Worm (Caenorhabditis elegans) whole organism, L4/young adult: ENCODE results near the gene C14H10.3.
A peak's percentile ranks its signal among the peaks of the same experiment; 100 is the strongest.

ENCODE experiments used
- W03F9.2 ChIP-seq: fragments of 150-350 bp; optimal IDR thresholded peaks from 2 replicates; lab custom pipeline; 2014; ENCODE audit warnings: missing biosample characterization, missing genetic modification characterization
- dao-5 ChIP-seq: sonication (generic microtip); optimal IDR thresholded peaks from 2 replicates; lab custom pipeline; 2016; ENCODE audit warnings: missing genotype, missing genetic modification characterization, moderate library complexity, missing compliant biosample characterization
- him-1 ChIP-seq: sonication (generic microtip); optimal IDR thresholded peaks from 2 replicates; lab custom pipeline; 2016; ENCODE audit warnings: missing genotype, missing genetic modification reagents, missing genetic modification characterization, missing compliant biosample characterization

The C14H10.3 gene

DNA sequence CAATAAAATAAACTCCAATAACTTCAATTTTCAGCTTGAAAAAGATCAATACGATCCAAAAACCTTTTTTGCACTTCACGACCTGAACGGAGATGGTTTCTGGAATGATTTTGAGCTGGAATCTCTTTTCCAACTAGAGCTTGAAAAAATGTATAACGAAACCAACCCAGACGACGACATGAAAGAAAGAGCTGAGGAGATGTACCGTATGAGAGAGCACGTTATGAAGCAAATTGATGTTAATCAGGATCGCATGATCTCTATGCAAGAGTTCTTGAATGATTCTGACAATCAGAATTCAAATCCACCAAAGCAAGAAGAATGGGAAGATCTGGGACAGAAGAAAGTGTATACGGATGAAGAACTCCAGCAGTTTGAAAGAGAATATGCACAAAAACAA lies 28.7 kb downstream of the C14H10.3 start:
- no peak for TF ChIP-seq dao-5 (tag; lab: Kevin White, UChicago)
- no peak for TF ChIP-seq W03F9.2 (tag; lab: Kevin White, UChicago)
- no peak for TF ChIP-seq him-1 (tag; lab: Kevin White, UChicago)

DNA sequence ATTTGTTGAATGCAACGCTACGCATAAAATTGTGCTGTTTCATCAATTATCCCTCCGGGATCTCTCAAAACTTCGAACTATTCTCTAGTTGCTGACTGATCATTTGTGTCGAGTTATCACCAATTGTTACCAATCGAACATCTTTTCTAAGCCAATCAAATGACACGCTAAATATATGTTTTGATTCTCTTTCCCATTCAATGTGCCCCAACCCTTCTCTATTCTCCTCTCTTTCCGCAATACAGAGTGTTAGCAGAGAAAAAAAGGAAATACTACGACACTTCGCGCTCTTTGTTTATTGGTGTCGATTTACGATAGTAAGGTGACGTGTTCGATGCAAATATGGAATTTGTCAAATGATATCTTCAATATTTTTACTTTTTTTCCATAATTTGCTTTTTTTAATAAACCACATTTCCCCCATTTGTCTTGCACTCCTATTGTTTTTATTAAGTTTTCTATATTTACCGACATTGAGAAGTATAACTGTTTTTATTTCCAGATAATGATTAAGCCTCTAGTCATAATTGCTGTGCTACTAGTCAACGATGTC lies 30.7 kb downstream of the C14H10.3 start, which contains the start of gene nucb-1:
Gene nucb-1 (plus strand): TSS at position 503 of the 553 bp plus-strand sequence.
- TF ChIP-seq dao-5 (tag; lab: Kevin White, UChicago) (no peak), him-1 (tag; lab: Kevin White, UChicago) (no peak), W03F9.2 (tag; lab: Kevin White, UChicago) (peak; percentile 40)

DNA sequence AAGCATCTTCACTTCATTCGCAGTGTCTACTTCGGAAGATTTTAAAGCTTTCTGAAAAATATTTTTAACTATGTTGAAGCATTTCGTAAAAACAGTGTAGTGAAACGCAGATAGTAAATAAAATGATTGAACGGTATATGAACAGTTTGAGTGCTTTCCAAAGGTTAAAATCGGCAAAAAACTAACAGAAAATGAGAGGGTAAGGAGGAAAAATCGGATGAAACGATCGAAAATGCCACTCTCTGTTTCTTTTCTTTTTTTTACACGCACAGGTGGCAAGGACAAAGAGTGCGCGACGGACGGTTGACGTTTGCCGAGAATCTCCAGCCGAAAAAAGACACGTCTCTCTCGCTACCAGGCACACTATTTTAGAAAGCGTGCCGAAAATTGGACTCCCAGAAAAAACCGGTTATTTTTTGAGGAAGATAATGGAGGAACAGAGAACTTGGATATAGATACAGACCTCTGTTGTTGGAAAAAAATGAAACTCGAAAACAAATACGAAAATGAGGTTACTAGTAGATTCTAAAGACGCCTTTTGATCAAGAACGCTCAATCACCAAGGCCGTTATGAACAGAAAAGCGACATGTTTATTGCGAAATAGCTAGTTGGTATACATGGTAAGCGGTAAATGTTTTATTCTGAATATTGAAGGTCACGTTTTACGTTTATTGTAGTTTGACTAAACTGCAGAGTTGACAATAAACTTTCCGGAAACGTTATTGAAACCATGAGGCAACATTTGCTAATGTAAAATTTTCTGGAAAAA lies 33.4 kb downstream of the C14H10.3 start, which contains the start of gene myrf-2:
Gene myrf-2 (minus strand): TSS at position 51 of the 770 bp plus-strand sequence.
- TF ChIP-seq dao-5 (tag; lab: Kevin White, UChicago): no peak
- TF ChIP-seq him-1 (tag; lab: Kevin White, UChicago): no peak

DNA sequence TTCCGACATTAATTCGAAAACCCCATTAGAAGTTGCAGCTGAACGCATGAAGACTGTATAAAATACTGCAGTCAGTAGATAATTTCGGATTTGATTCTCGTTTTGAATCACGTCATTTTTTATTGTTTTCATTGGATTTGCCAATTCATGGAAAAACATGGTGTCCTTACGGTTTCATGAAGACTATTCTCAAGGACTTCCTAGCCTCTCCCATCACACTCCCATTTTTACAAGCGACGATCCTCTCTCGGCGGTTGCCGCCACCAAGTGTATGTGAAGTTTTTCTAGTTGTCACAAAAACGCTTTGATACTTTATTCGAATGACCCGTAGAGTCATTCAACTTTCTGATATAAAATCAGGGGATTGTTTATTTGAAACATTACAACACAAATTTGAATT lies 38.1 kb downstream of the C14H10.3 start:
- TF ChIP-seq dao-5 (tag; lab: Kevin White, UChicago) (no peak), him-1 (tag; lab: Kevin White, UChicago) (no peak), W03F9.2 (tag; lab: Kevin White, UChicago) (no peak)

DNA sequence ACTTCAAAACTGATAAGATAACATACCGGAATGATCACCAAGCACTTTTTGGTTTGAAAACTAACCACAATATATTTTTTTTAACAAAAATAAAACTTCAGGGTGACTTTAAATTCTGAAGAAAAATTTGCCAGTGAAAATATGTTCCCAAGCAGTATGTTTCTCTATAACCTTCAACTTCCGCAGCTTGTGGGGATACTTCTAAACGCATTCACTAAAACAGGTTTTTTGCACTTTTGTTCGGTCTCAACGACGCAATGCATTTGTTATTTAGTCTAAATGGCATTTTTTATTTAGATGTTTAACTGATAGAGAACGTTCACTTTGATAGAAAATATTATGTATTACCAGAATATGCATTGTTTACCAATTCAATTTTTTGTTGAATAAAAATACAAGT lies 38.7 kb downstream of the C14H10.3 start:
- TF ChIP-seq W03F9.2 (tag; lab: Kevin White, UChicago): no peak
- no peak for TF ChIP-seq him-1 (tag; lab: Kevin White, UChicago)
- no peak for TF ChIP-seq dao-5 (tag; lab: Kevin White, UChicago)

DNA sequence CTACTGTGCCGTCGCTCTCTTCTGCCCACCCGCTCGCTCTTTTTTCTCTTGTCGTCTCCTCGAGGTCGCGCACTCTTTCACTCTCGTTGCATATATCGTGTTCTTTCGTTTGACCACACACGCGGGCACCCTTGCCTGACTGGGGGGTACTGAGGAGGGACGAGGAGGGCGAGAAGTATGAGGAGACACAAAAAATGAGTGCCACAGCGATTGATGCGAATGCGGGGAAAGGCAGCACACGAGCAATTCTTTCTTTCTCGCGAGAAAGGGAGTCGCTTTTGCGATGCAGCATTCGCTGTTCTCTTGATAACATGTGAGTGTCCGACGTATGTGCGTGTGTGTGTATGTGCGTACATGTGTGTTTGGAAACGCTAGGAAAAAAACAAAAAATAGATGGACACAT lies 39.4 kb downstream of the C14H10.3 start:
- TF ChIP-seq him-1 (tag; lab: Kevin White, UChicago): peak; percentile 93
- no peak for TF ChIP-seq dao-5 (tag; lab: Kevin White, UChicago)
- TF ChIP-seq W03F9.2 (tag; lab: Kevin White, UChicago): peak; percentile 51

DNA sequence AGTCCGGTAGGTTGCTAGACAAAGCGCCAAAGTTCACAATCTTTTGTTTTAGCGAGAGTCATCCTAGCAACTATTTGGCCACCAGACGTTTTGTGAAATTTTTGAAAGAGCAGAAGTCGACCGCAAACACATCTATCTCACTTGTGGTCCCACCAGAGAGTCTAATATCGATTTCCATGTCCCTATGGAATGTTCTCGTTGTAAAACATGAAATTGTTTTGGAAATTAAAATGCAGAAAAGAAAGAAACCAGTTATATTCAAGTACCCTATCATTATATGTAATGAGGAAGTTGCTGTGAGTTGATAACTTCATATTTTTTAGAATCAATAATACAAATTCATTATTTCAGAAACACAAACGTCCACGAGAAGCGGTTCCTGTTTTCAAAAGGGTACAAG lies 43.2 kb downstream of the C14H10.3 start:
- TF ChIP-seq dao-5 (tag; lab: Kevin White, UChicago) (no peak), W03F9.2 (tag; lab: Kevin White, UChicago) (no peak), him-1 (tag; lab: Kevin White, UChicago) (no peak)

DNA sequence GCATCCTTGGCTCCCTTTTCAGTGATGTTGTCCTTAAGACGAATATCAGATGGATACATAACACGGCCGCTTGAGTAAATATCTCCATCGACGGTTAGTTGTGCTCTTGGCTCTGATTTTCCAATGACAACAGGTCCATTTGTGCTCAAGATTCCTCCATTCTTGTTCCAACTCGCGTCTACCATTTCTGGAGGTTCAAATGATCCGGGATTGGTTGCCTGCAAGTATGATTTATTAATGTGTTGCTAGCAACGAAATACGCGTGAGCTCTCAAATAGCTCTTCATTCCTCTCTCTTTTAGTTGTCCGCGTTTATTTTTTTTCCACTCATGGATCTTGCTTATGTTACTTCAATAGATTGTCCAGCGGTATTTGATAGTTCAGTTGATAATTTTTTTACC lies 44.2 kb downstream of the C14H10.3 start, which contains the start of gene arrd-28:
Gene arrd-28 (plus strand): TSS at position 301 of the 400 bp plus-strand sequence.
- TF ChIP-seq dao-5 (tag; lab: Kevin White, UChicago) (no peak), him-1 (tag; lab: Kevin White, UChicago) (no peak), W03F9.2 (tag; lab: Kevin White, UChicago) (no peak)

DNA sequence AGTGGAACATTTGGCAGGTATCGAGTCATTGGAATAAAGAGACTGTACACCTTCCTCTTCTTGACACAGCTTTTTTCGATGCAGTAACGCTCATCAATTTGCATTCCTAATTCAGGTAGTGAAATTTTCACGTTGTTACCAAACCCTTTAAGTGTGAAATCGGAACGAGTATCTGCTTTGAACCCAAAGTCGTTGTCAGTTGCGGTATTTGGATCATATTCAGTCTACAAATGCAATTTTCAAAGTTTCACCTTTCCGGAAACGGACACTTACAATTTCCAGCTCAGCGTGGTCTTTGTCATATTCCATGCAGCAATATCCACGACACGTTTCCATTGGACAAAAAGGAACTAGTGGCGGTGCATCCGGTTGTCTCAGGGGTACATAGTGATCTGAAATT lies 45.3 kb downstream of the C14H10.3 start:
- TF ChIP-seq W03F9.2 (tag; lab: Kevin White, UChicago) (no peak), him-1 (tag; lab: Kevin White, UChicago) (no peak), dao-5 (tag; lab: Kevin White, UChicago) (no peak)

DNA sequence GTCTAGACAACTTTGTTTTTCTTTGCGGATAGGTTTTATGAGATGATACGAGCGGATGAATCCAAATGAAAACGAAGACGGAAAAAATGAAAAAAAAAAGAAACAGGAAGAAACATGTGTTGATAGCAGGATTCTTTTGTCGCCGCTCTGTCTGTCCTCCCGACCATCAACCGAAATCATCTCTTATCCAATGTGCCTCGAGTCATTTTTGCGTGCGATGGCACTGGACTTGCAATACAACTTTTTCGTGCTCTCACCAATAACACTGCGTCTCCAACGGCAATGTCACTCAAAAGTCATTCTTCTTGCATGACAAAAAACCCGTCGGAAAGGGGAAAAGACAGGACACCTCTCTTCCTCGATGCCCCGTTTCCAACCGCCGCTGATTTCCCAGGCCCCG lies 51.6 kb downstream of the C14H10.3 start, which contains the start of gene ncs-4:
Gene ncs-4 (plus strand): TSS at position 227 of the 400 bp plus-strand sequence.
- TF ChIP-seq W03F9.2 (tag; lab: Kevin White, UChicago) (no peak), dao-5 (tag; lab: Kevin White, UChicago) (no peak), him-1 (tag; lab: Kevin White, UChicago) (no peak)

DNA sequence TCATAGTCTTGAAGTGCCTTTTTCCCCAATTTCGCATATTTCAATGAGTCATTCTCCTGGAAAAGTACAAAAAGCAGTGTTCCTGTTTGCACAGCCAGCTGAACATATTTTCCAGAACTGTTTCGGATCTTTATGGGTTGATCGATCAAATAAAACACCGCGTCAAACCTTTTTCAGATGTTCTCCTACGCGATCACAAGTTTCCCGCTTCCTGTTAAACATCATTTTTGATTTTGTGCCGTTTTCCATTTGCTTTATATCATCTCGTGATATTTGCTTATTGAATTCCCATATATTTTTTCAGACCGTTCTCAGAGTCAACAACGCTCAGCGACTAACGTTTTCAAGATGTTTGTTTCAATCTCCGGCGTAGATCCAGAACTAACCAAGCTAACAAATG lies 53.3 kb downstream of the C14H10.3 start, which contains the start of gene C07A4.3:
Gene C07A4.3 (plus strand): TSS at position 301 of the 400 bp plus-strand sequence.
- TF ChIP-seq W03F9.2 (tag; lab: Kevin White, UChicago) (no peak), dao-5 (tag; lab: Kevin White, UChicago) (no peak), him-1 (tag; lab: Kevin White, UChicago) (no peak)

DNA sequence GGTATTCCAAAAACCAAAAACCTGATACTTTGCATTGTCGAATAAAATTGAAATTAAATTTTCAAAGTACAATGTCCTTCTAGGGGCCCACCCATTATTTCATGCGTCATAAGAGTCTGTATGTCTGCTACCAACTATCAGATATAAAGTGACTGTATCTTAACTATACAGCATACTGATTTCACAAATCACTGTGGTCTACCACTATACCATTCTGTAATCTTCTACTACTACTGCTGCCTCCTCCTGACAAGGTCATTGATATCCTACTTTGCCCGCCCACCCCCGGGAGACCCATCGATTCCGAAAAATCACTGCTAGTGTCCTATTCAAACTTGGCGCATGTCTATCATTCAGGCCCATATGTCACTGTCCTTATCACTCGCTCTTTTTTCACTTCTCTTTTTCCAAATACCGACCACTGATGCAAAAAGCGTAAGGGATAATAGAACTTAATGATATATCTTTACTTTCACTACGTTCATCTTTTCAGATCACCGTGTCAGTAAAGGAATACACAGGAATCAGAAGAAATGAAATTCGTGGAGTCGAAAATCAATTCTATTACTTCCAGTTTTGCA lies 55.8 kb downstream of the C14H10.3 start, which contains the start of gene C07A4.2:
Gene C07A4.2 (plus strand): TSS at position 195 of the 581 bp plus-strand sequence.
- TF ChIP-seq dao-5 (tag; lab: Kevin White, UChicago) (no peak), W03F9.2 (tag; lab: Kevin White, UChicago) (no peak), him-1 (tag; lab: Kevin White, UChicago) (no peak)
